Fruit fly (Drosophila melanogaster) whole organism, adult: ENCODE results near the gene CG15480.

ENCODE experiments used
- CG11617 ChIP-seq: fragments of 200-800 bp; sonication (Bioruptor generic); optimal IDR thresholded peaks from 2 replicates; lab custom pipeline; 2017; ENCODE audit warnings: mild to moderate bottlenecking, missing biosample characterization, missing genetic modification reagents, missing genetic modification characterization
- CG12768 ChIP-seq: fragments of 200-800 bp; sonication (Bioruptor generic); optimal IDR thresholded peaks from 2 replicates; lab custom pipeline; 2017; ENCODE audit warnings: missing biosample characterization, missing genetic modification characterization, mild to moderate bottlenecking, moderate library complexity, missing genetic modification reagents
- CG14711 ChIP-seq: fragments of 200-800 bp; sonication (Bioruptor generic); optimal IDR thresholded peaks from 2 replicates; lab custom pipeline; 2018; ENCODE audit warnings: missing biosample characterization, mild to moderate bottlenecking, missing genetic modification characterization, moderate library complexity
- CG1620 ChIP-seq: fragments of 200-800 bp; sonication (Bioruptor generic); optimal IDR thresholded peaks from 2 replicates; lab custom pipeline; 2016; ENCODE audit warnings: missing biosample characterization, missing genetic modification characterization
- CG33017 ChIP-seq: fragments of 200-800 bp; sonication (Bioruptor generic); optimal IDR thresholded peaks from 2 replicates; lab custom pipeline; 2018; ENCODE audit warnings: missing biosample characterization, mild to moderate bottlenecking, missing genetic modification characterization, moderate library complexity
- CG5204 ChIP-seq: fragments of 200-800 bp; sonication (Bioruptor generic); optimal IDR thresholded peaks from 2 replicates; lab custom pipeline; 2016; ENCODE audit warnings: missing biosample characterization, missing genetic modification characterization
- CG7045 ChIP-seq: fragments of 200-800 bp; sonication (Bioruptor generic); optimal IDR thresholded peaks from 2 replicates; lab custom pipeline; 2017; ENCODE audit warnings: missing biosample characterization, mild to moderate bottlenecking, missing genetic modification characterization
- CG7101 ChIP-seq: fragments of 200-800 bp; sonication (Bioruptor generic); optimal IDR thresholded peaks from 2 replicates; lab custom pipeline; 2018; ENCODE audit warnings: missing biosample characterization, mild to moderate bottlenecking, missing genetic modification characterization, moderate library complexity
- Clk ChIP-seq: fragments of 200-800 bp; sonication (Bioruptor generic); optimal IDR thresholded peaks from 2 replicates; lab custom pipeline; 2017; ENCODE audit warnings: missing biosample characterization, missing genetic modification characterization
- Crg-1 ChIP-seq: fragments of 200-800 bp; sonication (Bioruptor generic); optimal IDR thresholded peaks from 2 replicates; lab custom pipeline; 2016; ENCODE audit warnings: missing biosample characterization, missing genetic modification characterization
- Hr96 ChIP-seq: fragments of 200-800 bp; sonication (Bioruptor generic); optimal IDR thresholded peaks from 2 replicates; lab custom pipeline; 2016; ENCODE audit warnings: missing biosample characterization, missing genetic modification characterization
- Mnt ChIP-seq: fragments of 200-800 bp; sonication (Bioruptor generic); optimal IDR thresholded peaks from 2 replicates; lab custom pipeline; 2016; ENCODE audit warnings: missing biosample characterization, mild to moderate bottlenecking, missing genetic modification characterization
- bab1 ChIP-seq: fragments of 200-800 bp; sonication (Bioruptor generic); optimal IDR thresholded peaks from 3 replicates; lab custom pipeline; 2019; ENCODE audit warnings: missing biosample characterization, mild to moderate bottlenecking, missing genetic modification characterization, moderate library complexity
- cic ChIP-seq: fragments of 200-800 bp; sonication (Bioruptor generic); optimal IDR thresholded peaks from 2 replicates; lab custom pipeline; 2017; ENCODE audit warnings: missing biosample characterization, mild to moderate bottlenecking, missing genetic modification characterization, moderate library complexity
- cnc ChIP-seq, 2 experiments: fragments of >200 bp; optimal IDR thresholded peaks; 2 replicates each; lab custom pipeline; 2017
- kay ChIP-seq: fragments of 200-800 bp; sonication (Bioruptor generic); peaks from one replicate; lab custom pipeline; 2016; ENCODE audit warnings: missing biosample characterization, missing genetic modification characterization, borderline replicate concordance
- ovo ChIP-seq: fragments of 200-800 bp; sonication (Bioruptor generic); optimal IDR thresholded peaks from 2 replicates; lab custom pipeline; 2016; ENCODE audit warnings: missing biosample characterization, missing genetic modification characterization
- pad ChIP-seq: fragments of 200-800 bp; sonication (Bioruptor generic); optimal IDR thresholded peaks from 3 replicates; lab custom pipeline; 2017; ENCODE audit warnings: missing biosample characterization, missing genetic modification characterization, mild to moderate bottlenecking, moderate library complexity, missing genetic modification reagents
- tj ChIP-seq: fragments of 200-800 bp; sonication (Bioruptor generic); optimal IDR thresholded peaks from 3 replicates; lab custom pipeline; 2017; ENCODE audit warnings: missing biosample characterization, mild to moderate bottlenecking, missing genetic modification characterization, moderate library complexity
- toe ChIP-seq: fragments of 200-800 bp; sonication (Bioruptor generic); optimal IDR thresholded peaks from 2 replicates; lab custom pipeline; 2016; ENCODE audit warnings: missing biosample characterization, missing genetic modification characterization

Gene CG15480

dm6 chr2L:13182415-13182814 is 42.7 kb downstream of the CG15480 start, which contains the start of gene Mgat3:
Gene Mgat3, minus strand, starts transcription at chr2L:13182596.
- TF ChIP-seq Crg-1 (GFP tag; lab: Kevin White, UChicago): no peak
- no peak for TF ChIP-seq toe
- TF ChIP-seq tj (GFP tag; lab: Kevin White, UChicago): no peak
- TF ChIP-seq Hr96 (GFP tag; lab: Kevin White, UChicago): no peak
- no peak for TF ChIP-seq CG5204
- no peak for TF ChIP-seq CG14711

DNA sequence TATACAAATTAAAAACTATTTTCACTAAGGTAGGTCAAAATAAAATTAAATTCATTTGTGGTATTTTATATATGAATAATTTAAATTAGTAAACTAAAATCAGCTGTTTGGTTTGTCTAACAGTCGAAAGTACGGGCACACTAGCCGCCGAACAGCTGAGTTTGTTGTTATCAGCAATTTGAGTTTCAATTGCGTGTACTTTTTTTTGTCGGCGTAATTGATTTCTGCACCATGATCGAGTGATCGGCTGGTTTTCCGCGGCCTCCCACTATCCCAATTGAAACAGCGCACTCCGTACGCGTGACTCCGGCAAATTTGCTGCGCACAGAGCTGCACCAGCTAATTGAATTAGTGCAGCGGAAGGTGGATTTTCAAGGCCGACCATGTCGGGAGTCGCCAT is 46.0 kb downstream of the CG15480 start, which contains the start of gene Alg7:
Alg7 (plus strand) TSS at position 153 of the 400 bp plus-strand sequence.
- TF ChIP-seq CG1620 (GFP tag; lab: Kevin White, UChicago) (no peak), CG33017 (tag; lab: Kevin White, UChicago) (no peak), bab1 (peak; percentile 49), CG5204 (no peak), tj (GFP tag; lab: Kevin White, UChicago) (peak; percentile 45)

DNA sequence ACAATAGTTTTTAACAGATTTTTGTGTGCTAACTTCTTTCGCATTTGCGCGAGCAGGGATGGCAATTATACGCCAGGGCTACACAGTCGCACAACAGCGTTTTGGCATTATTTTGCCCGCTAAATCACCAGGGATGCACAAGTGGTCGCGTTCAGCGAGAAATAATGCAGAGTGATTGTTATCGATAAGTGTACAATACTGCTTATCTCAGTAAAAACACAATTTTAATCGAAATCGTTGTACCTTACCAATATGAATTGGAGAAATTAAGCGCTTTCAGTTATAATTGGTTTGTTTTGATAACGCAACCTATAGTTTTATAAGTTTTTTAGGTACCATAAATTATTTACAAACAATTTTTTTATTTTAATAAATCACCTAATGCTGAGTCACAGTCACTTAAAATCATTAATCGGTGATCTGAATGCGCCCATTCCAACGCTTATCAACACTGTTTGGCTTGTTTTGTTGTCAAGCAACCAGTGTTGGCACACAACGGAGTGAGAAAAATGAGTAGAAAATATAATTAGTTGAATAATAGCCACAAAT is 48.3 kb downstream of the CG15480 start, which contains the start of the genes Sfmbt and CG5439:
Sfmbt (minus strand) TSS at position 85 of the 549 bp plus-strand sequence.
CG5439 (plus strand) TSS at position 450 of the 549 bp plus-strand sequence.
- TF ChIP-seq CG7045 (GFP tag; lab: Kevin White, UChicago) (peak; percentile 82), Crg-1 (GFP tag; lab: Kevin White, UChicago) (peak; percentile 83), CG1620 (GFP tag; lab: Kevin White, UChicago) (peak; percentile 91), CG5204 (no peak), Mnt (GFP tag; lab: Kevin White, UChicago) (peak; percentile 81), kay (GFP tag; lab: Kevin White, UChicago) (no peak), CG12768 (GFP tag; lab: Kevin White, UChicago) (peak; percentile 85), bab1 (peak; percentile 85), tj (GFP tag; lab: Kevin White, UChicago) (peak; percentile 93), CG7101 (peak; percentile 83), CG33017 (tag; lab: Kevin White, UChicago) (peak; percentile 82), Hr96 (GFP tag; lab: Kevin White, UChicago) (peak; percentile 88), ovo (GFP tag; lab: Kevin White, UChicago) (peak; percentile 74), cnc (optimal IDR thresholded peaks at IDR 0.05; lab: Kevin White, UChicago) (peak in 1 of 2 experiments; percentile 80), Clk (peak; percentile 88), CG14711 (peak; percentile 74), pad (GFP tag; lab: Kevin White, UChicago) (peak; percentile 80), toe (peak; percentile 95), CG11617 (GFP tag; lab: Kevin White, UChicago) (peak; percentile 88), cic (GFP tag; lab: Kevin White, UChicago) (peak; percentile 57)

- TF ChIP-seq CG11617 (GFP tag; lab: Kevin White, UChicago) (no peak), CG5204 (no peak), CG1620 (GFP tag; lab: Kevin White, UChicago) (no peak), ovo (GFP tag; lab: Kevin White, UChicago) (no peak), tj (GFP tag; lab: Kevin White, UChicago) (no peak), cic (GFP tag; lab: Kevin White, UChicago) (no peak), Mnt (GFP tag; lab: Kevin White, UChicago) (no peak), CG33017 (tag; lab: Kevin White, UChicago) (no peak), toe (no peak), Hr96 (GFP tag; lab: Kevin White, UChicago) (no peak), Crg-1 (GFP tag; lab: Kevin White, UChicago) (no peak), kay (GFP tag; lab: Kevin White, UChicago) (no peak), bab1 (no peak), CG14711 (no peak), pad (GFP tag; lab: Kevin White, UChicago) (no peak), CG7045 (GFP tag; lab: Kevin White, UChicago) (no peak), CG12768 (GFP tag; lab: Kevin White, UChicago) (no peak), Clk (no peak)
Observed at dm6 chr2L:13176123-13176522, 49.0 kb downstream of the CG15480 start, which contains the start of gene CG43925. Gene CG43925, plus strand, starts transcription at chr2L:13176423.
